Fruit fly (Drosophila melanogaster) whole organism, embryonic: ENCODE measurements around the gene Tet.
A peak's percentile ranks its signal among the peaks of the same experiment; 100 is the strongest.

Experiments
- CG10267 ChIP-seq: fragments of 200-800 bp; sonication (Bioruptor generic); optimal IDR thresholded peaks from 2 replicates; lab custom pipeline; 2018; ENCODE audit warnings: missing biosample characterization, mild to moderate bottlenecking, missing genetic modification characterization, moderate library complexity
- CG10431 ChIP-seq: fragments of 200-800 bp; sonication (Bioruptor generic); optimal IDR thresholded peaks from 3 replicates; lab custom pipeline; 2018; ENCODE audit warnings: missing biosample characterization, mild to moderate bottlenecking, missing genetic modification characterization
- CG10565 ChIP-seq: fragments of 200-800 bp; sonication (Bioruptor generic); optimal IDR thresholded peaks from 3 replicates; lab custom pipeline; 2016; ENCODE audit warnings: missing biosample characterization, mild to moderate bottlenecking, missing genetic modification characterization
- CG10654 ChIP-seq: fragments of 200-800 bp; sonication (Bioruptor generic); optimal IDR thresholded peaks from 2 replicates; lab custom pipeline; 2016; ENCODE audit warnings: missing biosample characterization, missing genetic modification characterization
- CG10959 ChIP-seq: fragments of 200-800 bp; sonication (Bioruptor generic); IDR thresholded peaks from 2 replicates; pipeline ENCODE4 v1.3.6; 2022; ENCODE audit warnings: missing biosample characterization, missing genetic modification characterization
- CG11085 ChIP-seq: fragments of 200-800 bp; sonication (Bioruptor generic); IDR thresholded peaks from 2 replicates; pipeline ENCODE4 v1.3.6; 2022; ENCODE audit warnings: missing biosample characterization, missing genetic modification characterization
- CG11456 ChIP-seq: fragments of 200-800 bp; sonication (Bioruptor generic); IDR thresholded peaks from 3 replicates; pipeline ENCODE4 v1.3.6; 2022; ENCODE audit warnings: missing biosample characterization, missing genetic modification characterization
- CG12659 ChIP-seq: fragments of 200-800 bp; sonication (Bioruptor generic); optimal IDR thresholded peaks from 3 replicates; lab custom pipeline; 2017; ENCODE audit warnings: mild to moderate bottlenecking, missing biosample characterization, missing genetic modification reagents, missing genetic modification characterization
- CG12744 ChIP-seq: fragments of 200-800 bp; sonication (Bioruptor generic); optimal IDR thresholded peaks from 2 replicates; lab custom pipeline; 2016; ENCODE audit warnings: missing biosample characterization, missing genetic modification characterization
- CG13894 ChIP-seq: fragments of 200-800 bp; sonication (Bioruptor generic); optimal IDR thresholded peaks from 3 replicates; lab custom pipeline; 2018; ENCODE audit warnings: missing biosample characterization, mild to moderate bottlenecking, missing genetic modification characterization, moderate library complexity
- CG15601 ChIP-seq: fragments of 200-800 bp; sonication (Bioruptor generic); optimal IDR thresholded peaks from 3 replicates; lab custom pipeline; 2019; ENCODE audit warnings: missing biosample characterization, mild to moderate bottlenecking, missing genetic modification characterization, moderate library complexity
- CG15696 ChIP-seq: fragments of 200-800 bp; sonication (Bioruptor generic); optimal IDR thresholded peaks from 2 replicates; lab custom pipeline; 2019; ENCODE audit warnings: missing biosample characterization, mild to moderate bottlenecking, missing genetic modification characterization, moderate library complexity
- CG17568 ChIP-seq: fragments of 200-800 bp; sonication (Bioruptor generic); optimal IDR thresholded peaks from 2 replicates; lab custom pipeline; 2018; ENCODE audit warnings: missing biosample characterization, mild to moderate bottlenecking, missing genetic modification characterization, moderate library complexity
- CG2129 ChIP-seq: fragments of 200-800 bp; sonication (Bioruptor generic); IDR thresholded peaks from 2 replicates; pipeline ENCODE4 v1.3.6; 2022; ENCODE audit warnings: missing biosample characterization, missing genetic modification characterization; ENCODE audit not compliant: partially characterized antibody
- CG30431 ChIP-seq: fragments of 200-800 bp; sonication (Bioruptor generic); optimal IDR thresholded peaks from 2 replicates; lab custom pipeline; 2017; ENCODE audit warnings: missing biosample characterization, missing genetic modification characterization
- CG32772 ChIP-seq: fragments of 200-800 bp; sonication (Bioruptor generic); IDR thresholded peaks from 2 replicates; pipeline ENCODE4 v1.3.6; 2022; ENCODE audit warnings: missing biosample characterization, missing genetic modification characterization
- CG7556 ChIP-seq: fragments of 200-800 bp; sonication (Bioruptor generic); optimal IDR thresholded peaks from 2 replicates; lab custom pipeline; 2017; ENCODE audit warnings: missing biosample characterization, mild to moderate bottlenecking, missing genetic modification characterization
- CG7745 ChIP-seq: fragments of 200-800 bp; sonication (Bioruptor generic); optimal IDR thresholded peaks from 2 replicates; lab custom pipeline; 2018; ENCODE audit warnings: missing biosample characterization, mild to moderate bottlenecking, missing genetic modification characterization, moderate library complexity
- D19B ChIP-seq: fragments of 200-800 bp; sonication (Bioruptor generic); optimal IDR thresholded peaks from 2 replicates; lab custom pipeline; 2017; ENCODE audit warnings: missing biosample characterization, mild to moderate bottlenecking, missing genetic modification characterization
- Dbx ChIP-seq: fragments of 200-800 bp; sonication (Bioruptor generic); IDR thresholded peaks from 3 replicates; pipeline ENCODE4 v1.3.6; 2022; ENCODE audit warnings: missing biosample characterization, missing genetic modification characterization
- Dip3 ChIP-seq: fragments of 200-800 bp; sonication (Bioruptor generic); optimal IDR thresholded peaks from 3 replicates; lab custom pipeline; 2016; ENCODE audit warnings: missing biosample characterization, missing genetic modification characterization
- Dref ChIP-seq: fragments of 200-800 bp; sonication (Bioruptor generic); IDR thresholded peaks from 2 replicates; pipeline ENCODE4 v1.3.6; 2022; ENCODE audit warnings: missing biosample characterization, missing genetic modification characterization
- ERR ChIP-seq: fragments of 200-800 bp; sonication (Bioruptor generic); optimal IDR thresholded peaks from 2 replicates; lab custom pipeline; 2016; ENCODE audit warnings: missing biosample characterization, missing genetic modification characterization
- Fer3 ChIP-seq: fragments of 200-800 bp; sonication (Bioruptor generic); optimal IDR thresholded peaks from 2 replicates; lab custom pipeline; 2018; ENCODE audit warnings: missing biosample characterization, mild to moderate bottlenecking, missing genetic modification characterization, moderate library complexity
- HLH3B ChIP-seq: fragments of 200-800 bp; sonication (Bioruptor generic); IDR thresholded peaks from 2 replicates; pipeline ENCODE4 v1.3.6; 2022; ENCODE audit warnings: missing biosample characterization, missing genetic modification characterization
- Nf-YC ChIP-seq: fragments of 200-800 bp; optimal IDR thresholded peaks from 3 replicates; lab custom pipeline; 2019; ENCODE audit warnings: missing biosample characterization, mild to moderate bottlenecking, missing genetic modification characterization, moderate library complexity
- NfI ChIP-seq: fragments of 200-800 bp; sonication (Bioruptor generic); optimal IDR thresholded peaks from 3 replicates; lab custom pipeline; 2018; ENCODE audit warnings: missing biosample characterization, mild to moderate bottlenecking, missing genetic modification characterization, moderate library complexity
- Sin3A ChIP-seq: fragments of >200 bp; optimal IDR thresholded peaks from 2 replicates; lab custom pipeline; 2018
- Xbp1 ChIP-seq: fragments of 200-800 bp; sonication (Bioruptor generic); optimal IDR thresholded peaks from 3 replicates; lab custom pipeline; 2016; ENCODE audit warnings: missing biosample characterization, mild to moderate bottlenecking, missing genetic modification characterization
- ac ChIP-seq: fragments of 200-800 bp; sonication (Bioruptor generic); optimal IDR thresholded peaks from 3 replicates; lab custom pipeline; 2017; ENCODE audit warnings: missing biosample characterization, mild to moderate bottlenecking, missing genetic modification characterization
- bowl ChIP-seq: fragments of 200-800 bp; sonication (Bioruptor generic); IDR thresholded peaks from 2 replicates; pipeline ENCODE4 v1.3.6; 2022; ENCODE audit warnings: missing biosample characterization, missing genetic modification characterization
- crc ChIP-seq: fragments of 200-800 bp; sonication (Bioruptor generic); optimal IDR thresholded peaks from 2 replicates; lab custom pipeline; 2016; ENCODE audit warnings: missing biosample characterization, missing genetic modification characterization
- crp ChIP-seq, 2 experiments: fragments of 200-800 bp; sonication (Bioruptor generic); optimal IDR thresholded peaks; 2 replicates in 1 of 2; 3 replicates in 1 of 2; lab custom pipeline; 2017; ENCODE audit warnings: missing biosample characterization in 2 of 2, missing genetic modification characterization in 2 of 2, mild to moderate bottlenecking in 1 of 2, moderate library complexity in 1 of 2
- ewg ChIP-seq: fragments of 200-800 bp; sonication (Bioruptor generic); optimal IDR thresholded peaks from 3 replicates; lab custom pipeline; 2017; ENCODE audit warnings: mild to moderate bottlenecking, missing biosample characterization, missing genetic modification reagents, missing genetic modification characterization
- ftz-f1 ChIP-seq: fragments of 200-800 bp; sonication (Bioruptor generic); optimal IDR thresholded peaks from 2 replicates; lab custom pipeline; 2016; ENCODE audit warnings: missing biosample characterization, missing genetic modification characterization
- fu2 ChIP-seq: fragments of 200-800 bp; sonication (Bioruptor generic); optimal IDR thresholded peaks from 2 replicates; lab custom pipeline; 2016; ENCODE audit warnings: missing biosample characterization, missing genetic modification characterization
- gcm2 ChIP-seq: fragments of 200-800 bp; sonication (Bioruptor generic); optimal IDR thresholded peaks from 2 replicates; lab custom pipeline; 2016; ENCODE audit warnings: missing biosample characterization, missing genetic modification characterization
- gro ChIP-seq: fragments of 200-800 bp; sonication (Bioruptor generic); optimal IDR thresholded peaks from 2 replicates; lab custom pipeline; 2016; ENCODE audit warnings: missing biosample characterization, missing genetic modification characterization
- gsb ChIP-seq: fragments of 200-800 bp; sonication (Bioruptor generic); IDR thresholded peaks from 2 replicates; pipeline ENCODE4 v1.3.6; 2022; ENCODE audit warnings: missing biosample characterization, missing genetic modification characterization
- gsb-n ChIP-seq: fragments of 200-800 bp; sonication (Bioruptor generic); optimal IDR thresholded peaks from 3 replicates; lab custom pipeline; 2018; ENCODE audit warnings: missing biosample characterization, mild to moderate bottlenecking, missing genetic modification characterization
- hbn ChIP-seq: fragments of 200-800 bp; sonication (Bioruptor generic); IDR thresholded peaks from 2 replicates; pipeline ENCODE4 v1.3.6; 2022; ENCODE audit warnings: missing biosample characterization, missing genetic modification characterization; ENCODE audit not compliant: partially characterized antibody
- peb ChIP-seq: fragments of 200-800 bp; sonication (Bioruptor generic); IDR thresholded peaks from 2 replicates; pipeline ENCODE4 v1.3.6; 2022; ENCODE audit warnings: missing biosample characterization, missing genetic modification characterization
- pum ChIP-seq: fragments of 200-800 bp; sonication (Bioruptor generic); optimal IDR thresholded peaks from 2 replicates; lab custom pipeline; 2016; ENCODE audit warnings: missing biosample characterization, missing genetic modification characterization
- run ChIP-seq: fragments of 200-800 bp; sonication (Bioruptor generic); optimal IDR thresholded peaks from 3 replicates; lab custom pipeline; 2018; ENCODE audit warnings: missing biosample characterization, mild to moderate bottlenecking, missing genetic modification characterization
- sens-2 ChIP-seq: fragments of 200-800 bp; sonication (Bioruptor generic); IDR thresholded peaks from 2 replicates; pipeline ENCODE4 v1.3.6; 2022; ENCODE audit warnings: missing biosample characterization, missing genetic modification characterization
- slp2 ChIP-seq: fragments of 200-800 bp; sonication (Bioruptor generic); optimal IDR thresholded peaks from 2 replicates; lab custom pipeline; 2016; ENCODE audit warnings: missing biosample characterization, missing genetic modification characterization
- ssp ChIP-seq: fragments of 200-800 bp; sonication (Bioruptor generic); IDR thresholded peaks from 2 replicates; pipeline ENCODE4 v1.3.6; 2022; ENCODE audit warnings: missing biosample characterization, missing genetic modification characterization
- tna ChIP-seq: fragments of 200-800 bp; sonication (Bioruptor generic); IDR thresholded peaks from 2 replicates; pipeline ENCODE4 v1.3.6; 2022; ENCODE audit warnings: missing biosample characterization, missing genetic modification characterization; ENCODE audit not compliant: partially characterized antibody
- wek ChIP-seq: fragments of 200-800 bp; sonication (Bioruptor generic); optimal IDR thresholded peaks from 3 replicates; lab custom pipeline; 2018; ENCODE audit warnings: missing biosample characterization, mild to moderate bottlenecking, missing genetic modification characterization, moderate library complexity
- yki ChIP-seq: fragments of >200 bp; optimal IDR thresholded peaks from 3 replicates; lab custom pipeline; 2018
- zen2 ChIP-seq: fragments of 200-800 bp; sonication (Bioruptor generic); IDR thresholded peaks from 3 replicates; pipeline ENCODE4 v1.3.6; 2022; ENCODE audit warnings: missing biosample characterization, missing genetic modification characterization; ENCODE audit not compliant: partially characterized antibody

The Tet gene

dm6 chr3L:2765013-2765738 lies 113.8 kb downstream of the Tet start (continued):
- TF ChIP-seq CG32772: peak; percentile 18; the same call in 1 of the 2 replicates
- TF ChIP-seq CG7556 (GFP tag; lab: Kevin White, UChicago): no peak
- no peak for TF ChIP-seq Nf-YC (tag; lab: Kevin White, UChicago)
- no peak for TF ChIP-seq ac
- no peak for TF ChIP-seq CG12659 (GFP tag; lab: Kevin White, UChicago)
- TF ChIP-seq Fer3 (tag; lab: Kevin White, UChicago): no peak
- TF ChIP-seq CG11456 (GFP tag; lab: Robert Waterston, UW): peak; percentile 48; the same call in 1 of the 3 replicates
- no peak for TF ChIP-seq CG11085 (GFP tag; lab: Robert Waterston, UW)
- no peak for TF ChIP-seq CG17568 (GFP tag; lab: Kevin White, UChicago)
- no peak for TF ChIP-seq zen2 (GFP tag; lab: Robert Waterston, UW)
- no peak for TF ChIP-seq CG10431 (GFP tag; lab: Kevin White, UChicago)
- TF ChIP-seq slp2 (GFP tag; lab: Kevin White, UChicago): no peak
- TF ChIP-seq crp (GFP tag; optimal IDR thresholded peaks at IDR 0.05; lab: Kevin White, UChicago): no peak
- no peak for TF ChIP-seq HLH3B
- TF ChIP-seq ssp: no peak
- no peak for TF ChIP-seq CG15601 (tag; lab: Kevin White, UChicago)
- no peak for TF ChIP-seq hbn (GFP tag; lab: Robert Waterston, UW)
- TF ChIP-seq CG30431 (GFP tag; lab: Kevin White, UChicago): no peak
- no peak for TF ChIP-seq gro (GFP tag; lab: Kevin White, UChicago)
- TF ChIP-seq Dref (GFP tag; lab: Robert Waterston, UW): no peak
- no peak for TF ChIP-seq crc (GFP tag; lab: Kevin White, UChicago)
- no peak for TF ChIP-seq CG12744 (GFP tag; lab: Kevin White, UChicago)
- no peak for TF ChIP-seq CG10654 (GFP tag; lab: Kevin White, UChicago)
- no peak for TF ChIP-seq ERR
- TF ChIP-seq Dip3 (GFP tag; lab: Kevin White, UChicago): peak; percentile 5
- TF ChIP-seq ewg (GFP tag; lab: Kevin White, UChicago): no peak
- TF ChIP-seq tna (GFP tag; lab: Robert Waterston, UW): no peak
- no peak for TF ChIP-seq ftz-f1 (GFP tag; lab: Kevin White, UChicago)
- TF ChIP-seq pum (GFP tag; lab: Kevin White, UChicago): no peak
- TF ChIP-seq gcm2 (GFP tag; lab: Kevin White, UChicago): no peak
- no peak for TF ChIP-seq run (tag; lab: Kevin White, UChicago)
- TF ChIP-seq CG10565 (GFP tag; lab: Kevin White, UChicago): no peak
- no peak for TF ChIP-seq CG2129 (GFP tag; lab: Robert Waterston, UW)
- TF ChIP-seq D19B (GFP tag; lab: Kevin White, UChicago): no peak
- no peak for TF ChIP-seq gsb-n (tag; lab: Kevin White, UChicago)
- no peak for TF ChIP-seq CG10959 (GFP tag; lab: Robert Waterston, UW)
- no peak for TF ChIP-seq sens-2 (GFP tag; lab: Robert Waterston, UW)
- no peak for TF ChIP-seq CG13894
- TF ChIP-seq Dbx (GFP tag; lab: Robert Waterston, UW): no peak
- TF ChIP-seq Sin3A (lab: Kevin White, UChicago): no peak
- TF ChIP-seq yki (lab: Kevin White, UChicago): no peak
- TF ChIP-seq CG10267: no peak
- no peak for TF ChIP-seq bowl (GFP tag; lab: Robert Waterston, UW)
- TF ChIP-seq NfI (GFP tag; lab: Kevin White, UChicago): peak; percentile 28
- no peak for TF ChIP-seq peb (GFP tag; lab: Robert Waterston, UW)
- TF ChIP-seq CG15696: no peak
- peak; percentile 46 for TF ChIP-seq Xbp1
- TF ChIP-seq fu2 (GFP tag; lab: Kevin White, UChicago): no peak
- no peak for TF ChIP-seq CG7745 (tag; lab: Kevin White, UChicago)
- TF ChIP-seq wek: no peak
- TF ChIP-seq gsb (GFP tag; lab: Robert Waterston, UW): no peak
